Worm (Caenorhabditis elegans) whole organism, early embryonic: ENCODE measurements around the gene F43G6.7.

Experiments
- F13C5.2 ChIP-seq: sonication (generic microtip); optimal IDR thresholded peaks from 2 replicates; lab custom pipeline; 2017; ENCODE audit warnings: mild to moderate bottlenecking, missing genetic modification characterization, inconsistent platforms, missing compliant biosample characterization
- aly-1 ChIP-seq: sonication (generic microtip); optimal IDR thresholded peaks from 2 replicates; lab custom pipeline; 2016; ENCODE audit warnings: missing genetic modification characterization, missing compliant biosample characterization
- ama-1 ChIP-seq: fragments of 150-350 bp; optimal IDR thresholded peaks from 2 replicates; lab custom pipeline; 2014
- ceh-13 ChIP-seq: fragments of 200-800 bp; sonication (Bioruptor generic); optimal IDR thresholded peaks from 2 replicates; lab custom pipeline; 2018; ENCODE audit warnings: mild to moderate bottlenecking, missing genetic modification characterization, missing compliant biosample characterization
- ceh-36 ChIP-seq: sonication (generic microtip); optimal IDR thresholded peaks from 2 replicates; lab custom pipeline; 2016; ENCODE audit warnings: missing genetic modification characterization, inconsistent platforms, missing compliant biosample characterization
- ets-7 ChIP-seq: sonication (generic microtip); optimal IDR thresholded peaks from 2 replicates; lab custom pipeline; 2016; ENCODE audit warnings: missing genotype, missing genetic modification characterization, missing compliant biosample characterization
- flt-1 ChIP-seq: fragments of 200-800 bp; sonication (Bioruptor generic); IDR thresholded peaks from 2 replicates; pipeline ENCODE4 v1.3.6; 2022; ENCODE audit warnings: missing genetic modification characterization, missing compliant biosample characterization
- hmg-4 ChIP-seq: fragments of 200-800 bp; sonication (Bioruptor generic); optimal IDR thresholded peaks from 2 replicates; lab custom pipeline; 2018; ENCODE audit warnings: mild to moderate bottlenecking, missing genetic modification characterization, missing compliant biosample characterization
- hnd-1 ChIP-seq: sonication (generic microtip); optimal IDR thresholded peaks from 2 replicates; lab custom pipeline; 2016; ENCODE audit warnings: missing genetic modification characterization, missing compliant biosample characterization
- tra-4 ChIP-seq: sonication (generic microtip); optimal IDR thresholded peaks from 2 replicates; lab custom pipeline; 2017; ENCODE audit warnings: missing genetic modification characterization, missing compliant biosample characterization

DNA sequence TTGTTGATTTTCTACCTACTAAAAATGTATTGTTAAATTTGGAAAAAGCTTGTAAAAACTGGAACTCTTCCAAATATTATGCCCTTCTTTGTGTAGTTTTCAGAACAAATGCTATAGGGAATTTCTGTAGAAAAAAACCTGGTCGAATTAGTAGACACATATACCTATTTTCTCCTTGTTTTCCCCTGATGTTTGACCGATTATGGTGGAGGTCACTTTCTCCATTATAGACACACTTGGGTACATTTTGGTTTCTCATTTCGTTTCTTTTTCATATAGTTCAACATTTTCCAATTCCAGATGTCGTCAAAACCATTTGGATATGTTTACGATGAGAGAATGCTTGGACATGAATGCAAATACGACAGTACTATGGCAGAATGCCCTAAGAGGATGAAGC, 11.9 kb upstream of the F43G6.7 start, which contains the start of gene hda-5:
- TF ChIP-seq F13C5.2 (no peak), ama-1 (no peak), ets-7 (tag; lab: Kevin White, UChicago) (no peak), aly-1 (no peak), ceh-13 (GFP tag; lab: Kevin White, UChicago) (no peak), hmg-4 (GFP tag; lab: Kevin White, UChicago) (no peak), hnd-1 (tag; lab: Kevin White, UChicago) (no peak), flt-1 (GFP tag; lab: Robert Waterston, UW) (no peak), ceh-36 (tag; lab: Kevin White, UChicago) (no peak), tra-4 (tag; lab: Kevin White, UChicago) (no peak)
